Worm (Caenorhabditis elegans) whole organism, L3 larva: ENCODE measurements around the gene tctn-1.

ENCODE experiments used
- R02D3.7 ChIP-seq: fragments of 150-350 bp; optimal IDR thresholded peaks from 2 replicates; lab custom pipeline; 2014; ENCODE audit warnings: missing biosample characterization, missing genetic modification characterization
- ZK546.5 ChIP-seq: sonication (generic microtip); optimal IDR thresholded peaks from 2 replicates; lab custom pipeline; 2017; ENCODE audit warnings: missing biosample characterization, missing genetic modification characterization
- aly-2 ChIP-seq: fragments of 150-350 bp; optimal IDR thresholded peaks from 2 replicates; lab custom pipeline; 2014; ENCODE audit warnings: missing biosample characterization, missing genetic modification characterization
- ama-1 ChIP-seq: fragments of 150-350 bp; optimal IDR thresholded peaks from 2 replicates; lab custom pipeline; 2018
- ceh-28 ChIP-seq: fragments of 150-350 bp; optimal IDR thresholded peaks from 2 replicates; lab custom pipeline; 2014; ENCODE audit warnings: missing biosample characterization, missing genetic modification reagents, missing genetic modification characterization
- ceh-82 ChIP-seq: fragments of 150-350 bp; optimal IDR thresholded peaks from 2 replicates; lab custom pipeline; 2014; ENCODE audit warnings: missing biosample characterization, missing genetic modification characterization
- ceh-9 ChIP-seq: sonication (generic microtip); optimal IDR thresholded peaks from 2 replicates; lab custom pipeline; 2018; ENCODE audit warnings: missing biosample characterization, missing genetic modification characterization
- daf-12 ChIP-seq: fragments of 150-350 bp; optimal IDR thresholded peaks from 2 replicates; lab custom pipeline; 2014; ENCODE audit warnings: missing biosample characterization, missing genetic modification reagents, missing genetic modification characterization
- egl-27 ChIP-seq: sonication (generic microtip); optimal IDR thresholded peaks from 4 replicates; lab custom pipeline; 2017; ENCODE audit warnings: missing biosample characterization, missing genetic modification reagents, missing genetic modification characterization
- egl-5 ChIP-seq: fragments of 150-350 bp; optimal IDR thresholded peaks from 2 replicates; lab custom pipeline; 2017; ENCODE audit warnings: missing biosample characterization, missing genetic modification reagents, missing genetic modification characterization, inconsistent platforms
- elt-2 ChIP-seq: sonication (generic microtip); optimal IDR thresholded peaks from 2 replicates; lab custom pipeline; 2016; ENCODE audit warnings: missing genetic modification reagents, mild to moderate bottlenecking, missing genetic modification characterization, missing compliant biosample characterization
- eor-1 ChIP-seq, 2 experiments: fragments of 150-350 bp; optimal IDR thresholded peaks; 2 replicates each; lab custom pipeline; 2014 to 2018; ENCODE audit warnings: missing biosample characterization in 2 of 2, missing genetic modification characterization in 2 of 2
- fkh-2 ChIP-seq: fragments of 150-350 bp; optimal IDR thresholded peaks from 2 replicates; lab custom pipeline; 2014; ENCODE audit warnings: missing biosample characterization, missing genetic modification reagents, missing genetic modification characterization
- hmg-11 ChIP-seq: sonication (generic microtip); optimal IDR thresholded peaks from 2 replicates; lab custom pipeline; 2016; ENCODE audit warnings: missing genetic modification characterization, missing compliant biosample characterization
- jun-1 ChIP-seq: fragments of 150-350 bp; optimal IDR thresholded peaks from 2 replicates; lab custom pipeline; 2014; ENCODE audit warnings: missing biosample characterization, missing genetic modification reagents, missing genetic modification characterization
- lin-15B ChIP-seq: fragments of 150-350 bp; optimal IDR thresholded peaks from 2 replicates; lab custom pipeline; 2014; ENCODE audit warnings: missing biosample characterization, missing genetic modification characterization
- lin-39 ChIP-seq: fragments of 150-350 bp; optimal IDR thresholded peaks from 2 replicates; lab custom pipeline; 2018; ENCODE audit warnings: missing biosample characterization, missing genetic modification reagents, missing genetic modification characterization
- mml-1 ChIP-seq: fragments of 150-350 bp; sonication (generic microtip); optimal IDR thresholded peaks from 3 replicates; lab custom pipeline; 2014; ENCODE audit warnings: missing biosample characterization, missing genetic modification characterization
- nfya-1 ChIP-seq: sonication (generic microtip); optimal IDR thresholded peaks from 2 replicates; lab custom pipeline; 2017; ENCODE audit warnings: missing genetic modification characterization, mild to moderate bottlenecking, missing compliant biosample characterization, antibody characterized with exemption, moderate library complexity; ENCODE audit not compliant: insufficient read depth
- nhr-12 ChIP-seq: fragments of 150-350 bp; optimal IDR thresholded peaks from 2 replicates; lab custom pipeline; 2014; ENCODE audit warnings: missing biosample characterization, missing genetic modification characterization
- nhr-23 ChIP-seq: fragments of 150-350 bp; optimal IDR thresholded peaks from 2 replicates; lab custom pipeline; 2014; ENCODE audit warnings: missing biosample characterization, missing genetic modification reagents, missing genetic modification characterization
- nhr-25 ChIP-seq: sonication (generic microtip); optimal IDR thresholded peaks from 2 replicates; lab custom pipeline; 2017; ENCODE audit warnings: missing biosample characterization, missing genetic modification characterization
- nhr-43 ChIP-seq: sonication (generic microtip); optimal IDR thresholded peaks from 2 replicates; lab custom pipeline; 2016; ENCODE audit warnings: mild to moderate bottlenecking, missing genetic modification characterization, missing compliant biosample characterization; ENCODE audit not compliant: poor library complexity, severe bottlenecking
- nhr-67 ChIP-seq: fragments of 150-350 bp; optimal IDR thresholded peaks from 2 replicates; lab custom pipeline; 2014; ENCODE audit warnings: missing biosample characterization, missing genetic modification characterization
- nhr-76 ChIP-seq: fragments of 150-350 bp; sonication (generic microtip); optimal IDR thresholded peaks from 5 replicates; lab custom pipeline; 2014; ENCODE audit warnings: missing biosample characterization, missing genetic modification characterization
- pha-4 ChIP-seq: fragments of 150-350 bp; optimal IDR thresholded peaks from 2 replicates; lab custom pipeline; 2014; ENCODE audit warnings: missing biosample characterization, missing genetic modification reagents, missing genetic modification characterization
- pqm-1 ChIP-seq: fragments of 150-350 bp; optimal IDR thresholded peaks from 2 replicates; lab custom pipeline; 2017; ENCODE audit warnings: missing biosample characterization, missing genetic modification characterization, inconsistent platforms
- sea-2 ChIP-seq: fragments of 150-350 bp; sonication (generic microtip); optimal IDR thresholded peaks from 4 replicates; lab custom pipeline; 2014; ENCODE audit warnings: missing biosample characterization, missing genetic modification reagents, missing genetic modification characterization
- skn-1 ChIP-seq: fragments of 150-350 bp; optimal IDR thresholded peaks from 2 replicates; lab custom pipeline; 2014; ENCODE audit warnings: missing biosample characterization, missing genetic modification characterization
- snpc-4 ChIP-seq: fragments of 150-350 bp; optimal IDR thresholded peaks from 2 replicates; lab custom pipeline; 2014; ENCODE audit warnings: missing biosample characterization, missing genetic modification characterization
- unc-39 ChIP-seq: sonication (generic microtip); optimal IDR thresholded peaks from 4 replicates; lab custom pipeline; 2017; ENCODE audit warnings: missing biosample characterization, missing genetic modification characterization
- unc-62 ChIP-seq: fragments of 150-350 bp; sonication (generic microtip); optimal IDR thresholded peaks from 4 replicates; lab custom pipeline; 2014; ENCODE audit warnings: missing biosample characterization, missing genetic modification reagents, missing genetic modification characterization

Gene tctn-1

DNA sequence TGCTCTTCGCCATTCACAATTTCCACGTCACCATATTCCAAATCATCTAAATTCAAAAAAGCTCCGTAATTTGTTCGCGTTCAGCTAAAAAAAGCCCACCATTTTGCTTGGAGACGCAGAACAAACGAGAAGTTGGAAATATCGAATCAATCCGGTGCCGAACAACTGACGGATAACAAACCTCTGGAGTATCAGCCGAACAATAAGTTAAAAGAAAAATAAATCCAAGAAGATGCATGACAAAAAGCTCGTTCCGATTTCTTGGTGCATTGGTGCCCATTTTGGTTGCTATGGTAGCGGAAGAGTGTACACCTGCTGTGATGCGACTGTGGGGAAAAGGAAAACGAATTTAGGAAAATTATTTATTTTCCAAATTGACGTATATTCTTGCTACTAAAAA is at the start of gene tctn-1:
TSS of gene tctn-1 (minus strand) at position 280 of the 400 bp plus-strand sequence.
- TF ChIP-seq ceh-28 (tag; lab: Kevin White, UChicago) (no peak), snpc-4 (tag; lab: Kevin White, UChicago) (no peak), hmg-11 (tag; lab: Kevin White, UChicago) (no peak), R02D3.7 (tag; lab: Kevin White, UChicago) (peak; percentile 36), elt-2 (tag; lab: Kevin White, UChicago) (no peak), nfya-1 (peak; percentile 24), lin-15B (peak; percentile 16), ama-1 (lab: Kevin White, UChicago) (peak; percentile 65), unc-39 (tag; lab: Kevin White, UChicago) (no peak), aly-2 (tag; lab: Kevin White, UChicago) (no peak)

DNA sequence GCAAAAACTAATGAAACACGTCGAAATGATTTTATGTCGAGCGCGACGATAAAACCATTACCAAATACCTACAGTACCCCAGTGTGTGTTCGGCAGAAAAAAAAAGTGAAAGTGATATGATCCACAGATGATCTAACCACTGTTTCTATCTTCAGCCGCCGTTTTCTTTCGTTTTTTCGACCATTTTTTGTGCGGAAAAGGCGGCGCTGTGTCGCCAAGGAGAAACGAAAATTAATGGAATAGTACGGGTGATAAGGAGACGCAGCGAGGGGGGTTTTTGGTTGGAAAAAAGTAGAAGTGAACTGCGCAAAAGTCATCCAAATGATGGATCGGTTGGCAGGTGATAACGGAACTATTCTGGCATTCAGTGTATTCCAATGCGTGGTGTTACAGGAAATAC is 47.5 kb upstream of the tctn-1 start:
- TF ChIP-seq nfya-1 (no peak), lin-39 (tag; lab: Kevin White, UChicago) (no peak), ceh-82 (tag; lab: Kevin White, UChicago) (no peak), nhr-67 (tag; lab: Kevin White, UChicago) (no peak), hmg-11 (tag; lab: Kevin White, UChicago) (no peak), pha-4 (tag; lab: Kevin White, UChicago) (no peak), aly-2 (tag; lab: Kevin White, UChicago) (no peak), eor-1 (tag; optimal IDR thresholded peaks at IDR 0.05; lab: Kevin White, UChicago) (no peak), R02D3.7 (tag; lab: Kevin White, UChicago) (no peak), ceh-9 (tag; lab: Kevin White, UChicago) (no peak), nhr-76 (tag; lab: Kevin White, UChicago) (no peak), elt-2 (tag; lab: Kevin White, UChicago) (no peak), nhr-25 (tag; lab: Kevin White, UChicago) (no peak), unc-62 (GFP tag; lab: Kevin White, UChicago) (no peak), nhr-12 (tag; lab: Kevin White, UChicago) (no peak), ceh-28 (tag; lab: Kevin White, UChicago) (no peak)
- TF ChIP-seq, all 47 proteins: peak for 0

DNA sequence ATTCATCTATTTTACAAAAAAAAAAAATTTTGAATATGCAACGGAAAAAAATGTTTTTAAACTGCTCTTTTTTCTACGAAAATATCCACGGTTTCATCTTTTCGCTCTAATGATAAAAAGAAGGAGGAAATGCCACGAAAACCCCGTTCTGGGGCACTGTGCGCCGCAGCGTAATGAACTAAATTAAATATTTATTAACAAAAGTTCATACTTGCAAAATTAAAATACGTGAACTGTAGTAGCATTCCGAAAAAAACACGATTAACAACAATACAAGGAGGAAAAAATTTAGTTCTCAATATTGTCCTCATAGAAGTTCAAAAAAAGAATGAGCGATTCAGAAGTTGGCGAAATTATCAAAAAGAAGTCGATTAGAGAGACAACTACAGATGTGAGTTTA is 41.8 kb upstream of the tctn-1 start, which contains the start of gene R11E3.1:
TSS of gene R11E3.1 (plus strand) at position 301 of the 400 bp plus-strand sequence.
- TF ChIP-seq sea-2 (GFP tag; lab: Kevin White, UChicago): no peak
- no peak for TF ChIP-seq eor-1 (tag; optimal IDR thresholded peaks at IDR 0.05; lab: Kevin White, UChicago)
- TF ChIP-seq egl-27 (tag; lab: Kevin White, UChicago): no peak
- no peak for TF ChIP-seq nhr-43 (tag; lab: Kevin White, UChicago)
- no peak for TF ChIP-seq lin-39 (tag; lab: Kevin White, UChicago)
- TF ChIP-seq mml-1 (tag; lab: Kevin White, UChicago): no peak
- no peak for TF ChIP-seq elt-2 (tag; lab: Kevin White, UChicago)
- no peak for TF ChIP-seq nfya-1

DNA sequence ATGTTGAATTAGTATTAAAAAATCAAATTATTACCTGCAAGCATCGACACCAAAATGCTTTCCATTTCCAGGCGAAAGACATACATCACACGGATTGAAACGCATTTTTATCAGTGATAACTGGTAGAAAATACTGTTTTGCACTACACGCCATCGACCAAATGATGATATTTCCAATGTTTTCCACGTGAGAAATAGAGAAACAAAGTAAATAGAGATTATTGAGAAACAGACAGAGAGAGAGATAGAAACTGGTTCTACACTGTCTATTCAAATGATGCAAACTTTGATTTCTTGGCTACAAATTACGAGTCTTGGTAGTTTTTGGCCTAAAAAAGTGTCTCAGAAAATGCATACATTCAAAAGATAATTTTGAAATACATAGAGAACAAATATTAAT is 40.7 kb upstream of the tctn-1 start, which contains the start of gene nhr-104:
TSS of gene nhr-104 (minus strand) at position 361 of the 400 bp plus-strand sequence.
- TF ChIP-seq egl-5 (tag; lab: Kevin White, UChicago): no peak
- TF ChIP-seq snpc-4 (tag; lab: Kevin White, UChicago): no peak
- no peak for TF ChIP-seq daf-12 (tag; lab: Kevin White, UChicago)
- TF ChIP-seq ZK546.5 (tag; lab: Kevin White, UChicago): no peak
- TF ChIP-seq fkh-2 (tag; lab: Kevin White, UChicago): no peak
- peak; percentile 67 for TF ChIP-seq pqm-1 (tag; lab: Kevin White, UChicago)
- peak; percentile 59 for TF ChIP-seq nhr-25 (tag; lab: Kevin White, UChicago)
- peak; percentile 63 for TF ChIP-seq elt-2 (tag; lab: Kevin White, UChicago)
- peak; percentile 94 for TF ChIP-seq skn-1 (tag; lab: Kevin White, UChicago)
- TF ChIP-seq jun-1: peak; percentile 39
- peak; percentile 66 for TF ChIP-seq ceh-28 (tag; lab: Kevin White, UChicago)
- TF ChIP-seq nhr-23 (tag; lab: Kevin White, UChicago): peak; percentile 69
- TF ChIP-seq nhr-43 (tag; lab: Kevin White, UChicago): peak; percentile 36
- peak; percentile 16 for TF ChIP-seq nfya-1
- TF ChIP-seq pha-4 (tag; lab: Kevin White, UChicago): peak; percentile 94

DNA sequence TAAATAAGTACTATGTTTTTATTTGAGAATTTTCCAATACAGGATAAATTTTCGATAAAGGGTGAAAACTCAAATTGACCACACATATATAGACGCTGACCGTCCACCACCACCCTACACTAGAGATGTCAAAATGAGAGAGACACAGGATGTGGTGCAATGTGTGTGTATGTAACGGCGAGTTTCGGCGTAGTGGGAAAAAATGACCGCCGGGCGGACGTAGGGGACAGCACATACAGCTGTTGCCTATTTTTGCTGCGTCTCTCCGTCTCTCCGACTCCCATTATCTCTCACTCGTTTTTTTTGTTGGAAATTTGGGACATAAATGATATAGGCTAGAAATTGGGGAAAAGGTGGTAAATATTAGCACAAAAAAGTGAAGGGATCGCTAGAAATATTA is 33.5 kb upstream of the tctn-1 start:
- TF ChIP-seq nhr-67 (tag; lab: Kevin White, UChicago) (no peak), hmg-11 (tag; lab: Kevin White, UChicago) (peak; percentile 76), nhr-43 (tag; lab: Kevin White, UChicago) (no peak), mml-1 (tag; lab: Kevin White, UChicago) (no peak), nhr-23 (tag; lab: Kevin White, UChicago) (no peak), nfya-1 (peak; percentile 28)
- TF ChIP-seq, all 47 proteins: peak for 2
